Fruit fly (Drosophila melanogaster) S2 (cell line): ENCODE results near the gene OdsH.
A peak's percentile ranks its signal among the peaks of the same experiment; 100 is the strongest.

Source experiments
- CG8478 ChIP-seq: fragments of >200 bp; optimal IDR thresholded peaks from 2 replicates; lab custom pipeline; 2018
- CTCF ChIP-seq, 2 experiments: fragments of >200 bp; optimal IDR thresholded peaks; 2 replicates each; lab custom pipeline; 2018

OdsH gene

dm6 chrX:17814783-17815182 is 24.0 kb downstream of the OdsH start:
- TF ChIP-seq CTCF (optimal IDR thresholded peaks at IDR 0.05; lab: Kevin White, UChicago) (no peak), CG8478 (lab: Kevin White, UChicago) (no peak)

DNA sequence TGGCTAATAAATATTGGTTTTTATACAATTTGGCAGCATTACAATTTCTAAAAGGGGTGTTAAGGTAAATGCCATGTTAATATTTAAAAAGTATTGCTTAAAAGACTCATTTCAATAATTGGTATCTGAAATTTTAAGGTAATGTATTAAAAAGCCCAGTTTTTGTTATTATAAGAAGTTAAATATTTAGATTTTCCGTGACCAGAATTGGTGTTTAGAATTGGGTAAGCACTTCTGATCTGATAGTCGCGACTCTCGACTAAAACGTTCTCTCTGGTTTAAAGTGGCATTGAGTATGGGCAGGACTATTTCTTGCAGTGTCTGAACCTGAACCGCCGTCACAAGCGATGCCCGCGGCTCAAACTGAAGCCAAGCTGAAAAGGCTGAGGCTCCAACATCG is 25.6 kb downstream of the OdsH start:
- TF ChIP-seq CTCF (optimal IDR thresholded peaks at IDR 0.05; lab: Kevin White, UChicago) (no peak), CG8478 (lab: Kevin White, UChicago) (no peak)

DNA sequence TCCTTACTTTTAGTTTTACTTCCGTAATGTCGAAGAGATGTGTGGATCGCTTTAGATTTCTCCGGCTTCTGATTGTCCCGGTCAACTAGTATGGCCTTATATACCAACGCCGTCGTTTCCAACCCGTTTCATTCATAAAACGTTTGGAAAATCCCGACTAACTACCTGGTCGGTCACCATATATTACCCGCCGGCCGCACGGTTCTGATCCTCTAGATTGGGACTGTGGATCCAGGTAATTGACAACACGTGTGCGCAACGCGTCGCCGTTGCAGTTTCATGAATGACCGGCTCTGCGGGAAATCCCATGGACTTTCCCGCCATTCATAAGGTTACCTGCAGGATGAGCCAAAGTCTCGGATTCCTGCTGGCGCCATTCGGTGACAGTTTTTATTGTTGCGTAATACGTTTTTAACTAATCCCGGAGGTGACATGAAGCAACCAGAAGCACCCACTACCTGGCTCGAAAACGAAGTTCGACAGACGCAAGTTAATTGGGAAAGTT is 28.9 kb downstream of the OdsH start, which contains the start of gene CG12986:
TSS of gene CG12986 (minus strand) at position 51 of the 505 bp plus-strand sequence.
- TF ChIP-seq CG8478 (lab: Kevin White, UChicago): no peak

DNA sequence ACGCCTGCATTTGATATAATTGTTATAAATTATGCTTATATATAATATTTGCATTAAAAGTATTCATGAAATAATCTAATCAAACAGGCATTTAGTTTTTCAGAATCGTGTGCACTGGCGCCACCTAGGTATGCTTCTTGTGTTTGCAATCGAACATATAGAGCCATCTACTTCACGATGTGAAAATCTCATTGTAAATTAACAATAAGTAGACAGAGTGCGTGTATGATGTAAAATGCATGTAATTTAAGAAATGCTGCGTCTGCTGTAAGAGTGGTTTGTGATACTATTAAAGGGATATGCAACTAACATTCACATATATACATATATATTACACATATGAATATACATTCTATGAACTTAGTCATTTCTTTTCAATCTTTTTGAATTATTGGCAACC is 29.4 kb downstream of the OdsH start:
- no peak for TF ChIP-seq CG8478 (lab: Kevin White, UChicago)
- peak; percentile 95 for TF ChIP-seq CTCF (optimal IDR thresholded peaks at IDR 0.05; lab: Kevin White, UChicago)

dm6 chrX:17821466-17821865 is 30.7 kb downstream of the OdsH start:
- TF ChIP-seq CG8478 (lab: Kevin White, UChicago) (no peak), CTCF (optimal IDR thresholded peaks at IDR 0.05; lab: Kevin White, UChicago) (no peak)

DNA sequence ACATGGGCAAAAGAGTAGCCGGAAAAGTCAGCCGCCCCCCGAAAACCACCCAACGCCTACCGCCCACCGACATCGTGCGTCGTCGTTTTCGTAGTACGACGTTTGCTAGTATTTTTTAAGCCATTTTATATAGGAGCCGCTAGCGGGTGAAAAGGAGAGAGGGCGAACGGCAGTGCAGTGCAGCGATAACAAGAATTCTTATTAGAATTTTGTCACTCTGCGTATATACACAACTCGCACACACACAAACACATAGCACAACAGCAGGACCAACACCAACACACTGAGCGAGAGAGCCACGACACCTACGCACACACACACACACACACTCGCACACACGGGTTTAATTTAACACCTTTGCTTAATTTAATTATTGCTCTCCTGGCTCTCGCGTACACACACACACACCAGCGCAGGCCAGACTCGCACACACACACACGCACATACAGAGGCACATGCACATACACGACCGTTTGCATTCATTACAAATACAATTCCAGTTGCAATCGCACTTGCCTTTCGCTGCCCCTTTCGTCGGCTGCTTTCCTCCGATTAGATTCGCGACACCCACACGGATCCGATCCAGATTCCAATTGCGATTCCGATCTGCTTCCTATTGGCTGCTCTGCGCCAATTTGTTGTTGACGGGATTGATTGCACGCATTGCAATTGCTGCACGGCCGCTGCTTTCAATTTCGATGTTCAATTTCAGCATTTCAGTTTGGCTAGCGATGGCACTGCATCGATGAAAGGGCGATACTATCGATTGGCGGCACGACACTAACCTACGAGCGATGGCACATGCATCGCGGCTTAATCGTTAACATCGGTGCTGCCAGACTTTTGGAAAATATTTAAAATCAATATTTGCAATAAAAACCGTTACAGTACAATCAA is 36.2 kb downstream of the OdsH start, which contains the start of gene Socs16D:
TSS of gene Socs16D (minus strand) at position 758 of the 897 bp plus-strand sequence.
- TF ChIP-seq CG8478 (lab: Kevin White, UChicago) (no peak), CTCF (optimal IDR thresholded peaks at IDR 0.05; lab: Kevin White, UChicago) (peak; percentile 28 to 59)

- no peak for TF ChIP-seq CTCF (optimal IDR thresholded peaks at IDR 0.05; lab: Kevin White, UChicago)
- no peak for TF ChIP-seq CG8478 (lab: Kevin White, UChicago)
These were observed 37.7 kb downstream of the OdsH start for dm6 chrX:17828298-17829033.

- TF ChIP-seq CG8478 (lab: Kevin White, UChicago) (no peak), CTCF (optimal IDR thresholded peaks at IDR 0.05; lab: Kevin White, UChicago) (no peak)
These were observed 38.5 kb downstream of the OdsH start for dm6 chrX:17829083-17829997.

dm6 chrX:17830211-17830616 is 39.4 kb downstream of the OdsH start:
- TF ChIP-seq CG8478 (lab: Kevin White, UChicago): no peak
- TF ChIP-seq CTCF (optimal IDR thresholded peaks at IDR 0.05; lab: Kevin White, UChicago): no peak

DNA sequence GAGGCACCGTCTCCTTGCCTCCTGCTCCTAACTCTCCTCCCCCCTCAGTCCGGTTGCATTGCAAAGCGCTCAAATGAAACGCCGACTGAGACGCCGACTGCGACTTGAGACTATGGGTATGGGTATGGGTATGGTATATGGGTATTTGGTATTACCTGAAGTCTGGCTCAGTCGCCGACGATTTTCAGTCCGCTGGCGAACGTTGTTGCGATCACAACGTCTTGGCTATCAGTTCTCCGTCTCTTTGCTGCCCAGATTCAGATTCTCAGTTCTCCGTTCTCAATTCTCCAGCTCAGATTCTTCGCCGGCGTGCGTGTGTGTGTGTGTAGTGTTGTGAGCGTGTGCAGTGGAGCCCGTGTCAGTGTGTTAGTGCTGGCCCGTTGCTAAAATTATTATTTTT is 39.8 kb downstream of the OdsH start, which contains the start of gene CG6398:
TSS of gene CG6398 (plus strand) at position 185 of the 400 bp plus-strand sequence.
- no peak for TF ChIP-seq CTCF (optimal IDR thresholded peaks at IDR 0.05; lab: Kevin White, UChicago)
- TF ChIP-seq CG8478 (lab: Kevin White, UChicago): no peak

DNA sequence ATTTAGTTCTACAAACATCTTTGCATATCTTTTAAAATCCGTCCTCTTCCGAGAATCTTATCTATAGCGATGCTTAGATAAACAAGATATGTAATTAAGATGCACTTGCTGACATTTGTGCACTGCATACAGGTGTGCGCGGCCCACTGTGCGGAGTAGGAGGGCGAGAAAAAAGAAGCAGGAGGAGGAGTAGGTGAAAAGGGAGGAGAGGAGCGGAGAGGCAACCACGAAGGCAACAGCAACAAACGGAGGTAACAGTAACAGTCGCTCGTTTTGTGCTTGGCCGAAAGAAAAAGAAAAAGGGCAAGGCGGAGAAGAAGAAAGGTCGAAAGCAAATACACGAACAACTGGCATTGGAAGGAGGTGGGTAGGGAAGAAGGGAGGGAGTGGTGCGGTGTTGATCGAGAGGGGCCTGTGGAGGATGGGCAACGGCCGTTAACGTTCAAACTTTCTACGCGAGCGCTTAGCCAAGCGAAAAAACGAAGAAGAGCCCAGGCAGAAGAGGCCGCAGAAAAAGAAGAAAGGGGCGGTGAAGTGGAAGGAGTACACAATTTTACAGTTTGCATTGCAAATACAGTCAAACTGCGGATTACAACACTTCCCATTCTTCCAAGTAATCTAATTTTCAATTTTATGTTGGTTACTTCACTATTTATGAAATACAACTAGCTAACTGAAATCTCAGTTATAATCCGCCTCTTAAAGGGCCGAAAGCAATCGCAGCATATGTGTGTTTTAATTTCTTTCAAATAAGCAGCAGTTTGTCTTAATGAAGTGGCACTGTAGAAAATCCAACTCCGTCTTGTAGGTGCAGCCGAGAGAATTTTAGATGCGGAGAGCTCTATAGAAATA is 41.6 kb downstream of the OdsH start:
- no peak for TF ChIP-seq CG8478 (lab: Kevin White, UChicago)
- TF ChIP-seq CTCF (optimal IDR thresholded peaks at IDR 0.05; lab: Kevin White, UChicago): no peak

- TF ChIP-seq CTCF (optimal IDR thresholded peaks at IDR 0.05; lab: Kevin White, UChicago) (no peak), CG8478 (lab: Kevin White, UChicago) (no peak)
These were observed 43.2 kb downstream of the OdsH start for dm6 chrX:17833986-17834385.

dm6 chrX:17834754-17835153 is 43.9 kb downstream of the OdsH start:
- TF ChIP-seq CG8478 (lab: Kevin White, UChicago) (no peak), CTCF (optimal IDR thresholded peaks at IDR 0.05; lab: Kevin White, UChicago) (no peak)
